Fruit fly (Drosophila melanogaster) whole organism, embryonic: Measurements from ENCODE around the gene Cul2.

Experiments used
- Bgb ChIP-seq: fragments of 200-800 bp; sonication (Bioruptor generic); IDR thresholded peaks from 2 replicates; pipeline ENCODE4 v1.3.6; 2022; ENCODE audit warnings: missing biosample characterization, missing genetic modification characterization; ENCODE audit not compliant: partially characterized antibody
- CG12071 ChIP-seq: fragments of 200-800 bp; sonication (Bioruptor generic); optimal IDR thresholded peaks from 3 replicates; lab custom pipeline; 2018; ENCODE audit warnings: missing biosample characterization, mild to moderate bottlenecking, missing genetic modification characterization
- CG12219 ChIP-seq: fragments of 200-800 bp; sonication (Bioruptor generic); optimal IDR thresholded peaks from 3 replicates; lab custom pipeline; 2018; ENCODE audit warnings: missing biosample characterization, mild to moderate bottlenecking, missing genetic modification characterization
- CG12299 ChIP-seq: fragments of 200-800 bp; sonication (Bioruptor generic); optimal IDR thresholded peaks from 2 replicates; lab custom pipeline; 2018; ENCODE audit warnings: missing biosample characterization, mild to moderate bottlenecking, missing genetic modification characterization
- CG13894 ChIP-seq: fragments of 200-800 bp; sonication (Bioruptor generic); optimal IDR thresholded peaks from 3 replicates; lab custom pipeline; 2018; ENCODE audit warnings: missing biosample characterization, mild to moderate bottlenecking, missing genetic modification characterization, moderate library complexity
- CG16863 ChIP-seq: fragments of 200-800 bp; sonication (Bioruptor generic); optimal IDR thresholded peaks from 3 replicates; lab custom pipeline; 2016; ENCODE audit warnings: missing biosample characterization, missing genetic modification characterization
- CG17912 ChIP-seq: fragments of 200-800 bp; sonication (Bioruptor generic); optimal IDR thresholded peaks from 2 replicates; lab custom pipeline; 2018; ENCODE audit warnings: missing biosample characterization, mild to moderate bottlenecking, missing genetic modification characterization
- CG18262 ChIP-seq: fragments of 200-800 bp; optimal IDR thresholded peaks from 3 replicates; lab custom pipeline; 2019; ENCODE audit warnings: missing biosample characterization, mild to moderate bottlenecking, missing genetic modification characterization, moderate library complexity
- CG2129 ChIP-seq: fragments of 200-800 bp; sonication (Bioruptor generic); IDR thresholded peaks from 2 replicates; pipeline ENCODE4 v1.3.6; 2022; ENCODE audit warnings: missing biosample characterization, missing genetic modification characterization; ENCODE audit not compliant: partially characterized antibody
- CG42726 ChIP-seq: fragments of 200-800 bp; sonication (Bioruptor generic); IDR thresholded peaks from 2 replicates; pipeline ENCODE4 v1.3.6; 2022; ENCODE audit warnings: missing biosample characterization, missing genetic modification characterization; ENCODE audit not compliant: partially characterized antibody
- CG4424 ChIP-seq: fragments of 200-800 bp; sonication (Bioruptor generic); optimal IDR thresholded peaks from 3 replicates; lab custom pipeline; 2016; ENCODE audit warnings: missing biosample characterization, missing genetic modification characterization
- CG5953 ChIP-seq: fragments of 200-800 bp; sonication (Bioruptor generic); IDR thresholded peaks from 2 replicates; pipeline ENCODE4 v1.3.6; 2022; ENCODE audit warnings: missing biosample characterization, missing genetic modification characterization
- CG7357 ChIP-seq: fragments of 200-800 bp; sonication (Bioruptor generic); IDR thresholded peaks from 3 replicates; pipeline ENCODE4 v1.3.6; 2022; ENCODE audit warnings: missing biosample characterization, missing genetic modification characterization
- CG7839 ChIP-seq: fragments of 200-800 bp; sonication (Bioruptor generic); optimal IDR thresholded peaks from 3 replicates; lab custom pipeline; 2018; ENCODE audit warnings: missing biosample characterization, mild to moderate bottlenecking, missing genetic modification characterization, moderate library complexity
- CG7987 ChIP-seq: fragments of 200-800 bp; sonication (Bioruptor generic); optimal IDR thresholded peaks from 2 replicates; lab custom pipeline; 2018; ENCODE audit warnings: missing biosample characterization, mild to moderate bottlenecking, missing genetic modification characterization, moderate library complexity
- CG8281 ChIP-seq: fragments of 200-800 bp; sonication (Bioruptor generic); optimal IDR thresholded peaks from 2 replicates; lab custom pipeline; 2018; ENCODE audit warnings: missing biosample characterization, mild to moderate bottlenecking, missing genetic modification characterization, moderate library complexity
- CG9215 ChIP-seq: fragments of 200-800 bp; sonication (Bioruptor generic); IDR thresholded peaks from 2 replicates; pipeline ENCODE4 v1.3.6; 2022; ENCODE audit warnings: missing biosample characterization, missing genetic modification characterization
- CG9437 ChIP-seq: fragments of 200-800 bp; sonication (Bioruptor generic); optimal IDR thresholded peaks from 2 replicates; lab custom pipeline; 2018; ENCODE audit warnings: missing biosample characterization, mild to moderate bottlenecking, missing genetic modification characterization
- CG9817 ChIP-seq: fragments of 200-800 bp; sonication (Bioruptor generic); optimal IDR thresholded peaks from 2 replicates; lab custom pipeline; 2018; ENCODE audit warnings: missing biosample characterization, mild to moderate bottlenecking, missing genetic modification characterization, moderate library complexity
- CHES-1-like ChIP-seq: fragments of 200-800 bp; sonication (Bioruptor generic); optimal IDR thresholded peaks from 2 replicates; lab custom pipeline; 2016; ENCODE audit warnings: missing biosample characterization, missing genetic modification characterization
- Hr51 ChIP-seq, 2 experiments: fragments of 200-800 bp; sonication (Bioruptor generic); optimal IDR thresholded peaks; 2 replicates in 1 of 2; 3 replicates in 1 of 2; lab custom pipeline; 2016 to 2018; ENCODE audit warnings: missing biosample characterization in 2 of 2, missing genetic modification characterization in 2 of 2, mild to moderate bottlenecking in 1 of 2, moderate library complexity in 1 of 2
- Lhr ChIP-seq: fragments of 200-800 bp; sonication (Bioruptor generic); optimal IDR thresholded peaks from 3 replicates; lab custom pipeline; 2017; ENCODE audit warnings: mild to moderate bottlenecking, missing biosample characterization, missing genetic modification reagents, missing genetic modification characterization
- Lim3 ChIP-seq: fragments of 200-800 bp; sonication (Bioruptor generic); IDR thresholded peaks from 2 replicates; pipeline ENCODE4 v1.3.6; 2022; ENCODE audit warnings: missing biosample characterization, missing genetic modification characterization
- NfI ChIP-seq: fragments of 200-800 bp; sonication (Bioruptor generic); optimal IDR thresholded peaks from 3 replicates; lab custom pipeline; 2018; ENCODE audit warnings: missing biosample characterization, mild to moderate bottlenecking, missing genetic modification characterization, moderate library complexity
- Opbp ChIP-seq: fragments of 200-800 bp; sonication (Bioruptor generic); IDR thresholded peaks from 3 replicates; pipeline ENCODE4 v1.3.6; 2022; ENCODE audit warnings: missing biosample characterization, missing genetic modification characterization; ENCODE audit not compliant: partially characterized antibody
- Pdp1 ChIP-seq, 2 experiments: fragments of 200-800 bp; sonication (Bioruptor generic); optimal IDR thresholded peaks; 3 replicates each; lab custom pipeline; 2016; ENCODE audit warnings: missing biosample characterization in 2 of 2, missing genetic modification characterization in 2 of 2, mild to moderate bottlenecking in 1 of 2, moderate library complexity in 1 of 2
- Sin3A ChIP-seq: fragments of >200 bp; optimal IDR thresholded peaks from 2 replicates; lab custom pipeline; 2018
- Six4 ChIP-seq: fragments of 200-800 bp; sonication (Bioruptor generic); optimal IDR thresholded peaks from 2 replicates; lab custom pipeline; 2016; ENCODE audit warnings: missing biosample characterization, missing genetic modification characterization
- Spps ChIP-seq: fragments of 200-800 bp; sonication (Bioruptor generic); optimal IDR thresholded peaks from 2 replicates; lab custom pipeline; 2018; ENCODE audit warnings: missing biosample characterization, mild to moderate bottlenecking, missing genetic modification characterization
- Tbp ChIP-seq: fragments of >200 bp; optimal IDR thresholded peaks from 2 replicates; lab custom pipeline; 2018; ENCODE audit warnings: missing biosample characterization, missing genetic modification characterization
- crp ChIP-seq, 2 experiments: fragments of 200-800 bp; sonication (Bioruptor generic); optimal IDR thresholded peaks; 2 replicates in 1 of 2; 3 replicates in 1 of 2; lab custom pipeline; 2017; ENCODE audit warnings: missing biosample characterization in 2 of 2, missing genetic modification characterization in 2 of 2, mild to moderate bottlenecking in 1 of 2, moderate library complexity in 1 of 2
- disco-r ChIP-seq: fragments of 200-800 bp; sonication (Bioruptor generic); optimal IDR thresholded peaks from 2 replicates; lab custom pipeline; 2016; ENCODE audit warnings: missing biosample characterization, missing genetic modification characterization
- dysf ChIP-seq: fragments of 200-800 bp; sonication (Bioruptor generic); IDR thresholded peaks from 3 replicates; pipeline ENCODE4 v1.3.6; 2022; ENCODE audit warnings: missing biosample characterization, missing genetic modification characterization
- esg ChIP-seq: fragments of 200-800 bp; sonication (Bioruptor generic); conservative IDR thresholded peaks from 2 replicates; pipeline ENCODE4 v1.3.6; 2022; ENCODE audit warnings: missing biosample characterization, missing genetic modification characterization
- ewg ChIP-seq: fragments of 200-800 bp; sonication (Bioruptor generic); optimal IDR thresholded peaks from 3 replicates; lab custom pipeline; 2017; ENCODE audit warnings: mild to moderate bottlenecking, missing biosample characterization, missing genetic modification reagents, missing genetic modification characterization
- fd96Cb ChIP-seq: fragments of 200-800 bp; sonication (Bioruptor generic); optimal IDR thresholded peaks from 2 replicates; lab custom pipeline; 2018; ENCODE audit warnings: missing biosample characterization, mild to moderate bottlenecking, missing genetic modification characterization, moderate library complexity
- her ChIP-seq: fragments of 200-800 bp; sonication (Bioruptor generic); optimal IDR thresholded peaks from 2 replicates; lab custom pipeline; 2016; ENCODE audit warnings: missing biosample characterization, missing genetic modification characterization
- lov ChIP-seq, 2 experiments: fragments of 200-800 bp in 1 of 2; fragments of >200 bp in 1 of 2; sonication (Bioruptor generic) in 1 of 2; IDR thresholded peaks in 1 of 2; optimal IDR thresholded peaks in 1 of 2; 2 replicates in 1 of 2; 3 replicates in 1 of 2; pipeline versions ENCODE4 v1.3.6 to Lab custom; 2017 to 2022; ENCODE audit warnings: missing biosample characterization in 1 of 2, missing genetic modification characterization in 1 of 2
- mam ChIP-seq: fragments of 200-800 bp; sonication (Bioruptor generic); optimal IDR thresholded peaks from 3 replicates; lab custom pipeline; 2016; ENCODE audit warnings: missing biosample characterization, missing genetic modification characterization
- peb ChIP-seq: fragments of 200-800 bp; sonication (Bioruptor generic); IDR thresholded peaks from 2 replicates; pipeline ENCODE4 v1.3.6; 2022; ENCODE audit warnings: missing biosample characterization, missing genetic modification characterization
- phol ChIP-seq: fragments of 200-800 bp; sonication (Bioruptor generic); optimal IDR thresholded peaks from 3 replicates; lab custom pipeline; 2018; ENCODE audit warnings: missing biosample characterization, mild to moderate bottlenecking, missing genetic modification characterization, moderate library complexity
- prd ChIP-seq, 3 experiments: fragments of >200 bp in 2 of 3; fragments of 200-800 bp in 1 of 3; sonication (Bioruptor generic) in 1 of 3; optimal IDR thresholded peaks in 2 of 3; IDR thresholded peaks in 1 of 3; 2 replicates in 2 of 3; 3 replicates in 1 of 3; pipeline versions ENCODE4 v1.3.6 to Lab custom; 2017 to 2022; ENCODE audit warnings: missing biosample characterization in 1 of 3, missing genetic modification characterization in 1 of 3
- pros ChIP-seq: fragments of 200-800 bp; sonication (Bioruptor generic); optimal IDR thresholded peaks from 3 replicates; lab custom pipeline; 2019; ENCODE audit warnings: missing biosample characterization, mild to moderate bottlenecking, missing genetic modification characterization, moderate library complexity
- rib ChIP-seq: fragments of 200-800 bp; sonication (Bioruptor generic); IDR thresholded peaks from 2 replicates; pipeline ENCODE4 v1.3.6; 2022; ENCODE audit warnings: missing biosample characterization, missing genetic modification characterization
- sob ChIP-seq: fragments of 200-800 bp; sonication (Bioruptor generic); IDR thresholded peaks from 2 replicates; pipeline ENCODE4 v1.3.6; 2022; ENCODE audit warnings: missing biosample characterization, missing genetic modification characterization
- sqz ChIP-seq: fragments of 200-800 bp; sonication (Bioruptor generic); optimal IDR thresholded peaks from 3 replicates; lab custom pipeline; 2018; ENCODE audit warnings: missing biosample characterization, mild to moderate bottlenecking, missing genetic modification characterization
- trem ChIP-seq: fragments of 200-800 bp; optimal IDR thresholded peaks from 3 replicates; lab custom pipeline; 2019; ENCODE audit warnings: missing biosample characterization, mild to moderate bottlenecking, missing genetic modification characterization, moderate library complexity
- trh ChIP-seq: fragments of 200-800 bp; sonication (Bioruptor generic); optimal IDR thresholded peaks from 2 replicates; lab custom pipeline; 2016; ENCODE audit warnings: missing biosample characterization, missing genetic modification characterization
- zf30C ChIP-seq: fragments of 200-800 bp; sonication (Bioruptor generic); optimal IDR thresholded peaks from 3 replicates; lab custom pipeline; 2018; ENCODE audit warnings: missing biosample characterization, mild to moderate bottlenecking, missing genetic modification characterization

Cul2 gene

dm6 chr2L:21657426-21657825 lies 1.1 kb upstream of the Cul2 start (continued):
- TF ChIP-seq CG12219 (peak; percentile 24), esg (GFP tag; lab: Robert Waterston, UW) (no peak), Opbp (0 out of 3 replicates have a peak, but pooled peaks have one; percentile 32), CG9817 (tag; lab: Kevin White, UChicago) (no peak), sqz (GFP tag; lab: Kevin White, UChicago) (peak; percentile 21), CG7357 (GFP tag; lab: Robert Waterston, UW) (peak; percentile 48; the same call in 2 of the 3 replicates), Six4 (GFP tag; lab: Kevin White, UChicago) (peak; percentile 3), Sin3A (lab: Kevin White, UChicago) (no peak), Tbp (GFP tag; lab: Kevin White, UChicago) (no peak), mam (GFP tag; lab: Kevin White, UChicago) (peak; percentile 69), fd96Cb (peak; percentile 32), CG13894 (tag; lab: Kevin White, UChicago) (no peak), sob (GFP tag; lab: Robert Waterston, UW) (peak; percentile 82), pros (GFP tag; lab: Kevin White, UChicago) (no peak), Lhr (GFP tag; lab: Kevin White, UChicago) (peak; percentile 78), phol (peak; percentile 59), CHES-1-like (GFP tag; lab: Kevin White, UChicago) (peak; percentile 68), CG8281 (no peak), ewg (GFP tag; lab: Kevin White, UChicago) (peak; percentile 31), CG12071 (GFP tag; lab: Kevin White, UChicago) (no peak), CG17912 (GFP tag; lab: Kevin White, UChicago) (no peak), CG18262 (tag; lab: Kevin White, UChicago) (peak; percentile 44), NfI (peak; percentile 61), CG4424 (peak; percentile 59), CG7987 (GFP tag; lab: Kevin White, UChicago) (no peak), CG5953 (GFP tag; lab: Robert Waterston, UW) (no peak), peb (GFP tag; lab: Robert Waterston, UW) (no peak; the same call in 1 of the 2 replicates), rib (no peak), trem (peak; percentile 44), dysf (GFP tag; lab: Robert Waterston, UW) (peak; percentile 67; the same call in 2 of the 3 replicates), CG2129 (GFP tag; lab: Robert Waterston, UW) (no peak), lov (optimal IDR thresholded peaks at IDR 0.05; lab: Kevin White, UChicago) (no peak), lov (GFP tag; IDR thresholded peaks at IDR 0.05; lab: Robert Waterston, UW) (no peak), Hr51 (GFP tag; optimal IDR thresholded peaks at IDR 0.05; lab: Kevin White, UChicago) (peak in 1 of 2 experiments; percentile 67), CG16863 (GFP tag; lab: Kevin White, UChicago) (peak; percentile 59), CG9215 (GFP tag; lab: Robert Waterston, UW) (no peak), her (GFP tag; lab: Kevin White, UChicago) (peak; percentile 46), Bgb (no peak), CG7839 (tag; lab: Kevin White, UChicago) (peak; percentile 60), crp (GFP tag; optimal IDR thresholded peaks at IDR 0.05; lab: Kevin White, UChicago) (peak in 1 of 2 experiments; percentile 9), Lim3 (no peak), Spps (tag; lab: Kevin White, UChicago) (no peak), CG12299 (tag; lab: Kevin White, UChicago) (peak; percentile 1), Pdp1 (GFP tag; optimal IDR thresholded peaks at IDR 0.05; lab: Kevin White, UChicago) (peak; percentile 42 to 66), zf30C (GFP tag; lab: Kevin White, UChicago) (no peak), CG9437 (GFP tag; lab: Kevin White, UChicago) (peak; percentile 42), CG42726 (GFP tag; lab: Robert Waterston, UW) (no peak), trh (GFP tag; lab: Kevin White, UChicago) (no peak), disco-r (no peak), prd (optimal IDR thresholded peaks at IDR 0.05; lab: Kevin White, UChicago) (no peak), prd (GFP tag; IDR thresholded peaks at IDR 0.05; lab: Robert Waterston, UW) (no peak; the same call in 2 of the 3 replicates)
